Worm (Caenorhabditis elegans) whole organism, L3 larva: ENCODE data around the gene F15E6.3.

Source experiments
- aly-2 ChIP-seq: fragments of 150-350 bp; optimal IDR thresholded peaks from 2 replicates; lab custom pipeline; 2014; ENCODE audit warnings: missing biosample characterization, missing genetic modification characterization
- ama-1 ChIP-seq: fragments of 150-350 bp; optimal IDR thresholded peaks from 2 replicates; lab custom pipeline; 2018
- ceh-16 ChIP-seq: sonication (generic microtip); optimal IDR thresholded peaks from 2 replicates; lab custom pipeline; 2017; ENCODE audit warnings: missing biosample characterization, missing genetic modification characterization
- ceh-9 ChIP-seq: sonication (generic microtip); optimal IDR thresholded peaks from 2 replicates; lab custom pipeline; 2018; ENCODE audit warnings: missing biosample characterization, missing genetic modification characterization
- daf-12 ChIP-seq: fragments of 150-350 bp; optimal IDR thresholded peaks from 2 replicates; lab custom pipeline; 2014; ENCODE audit warnings: missing biosample characterization, missing genetic modification reagents, missing genetic modification characterization
- egl-5 ChIP-seq: fragments of 150-350 bp; optimal IDR thresholded peaks from 2 replicates; lab custom pipeline; 2017; ENCODE audit warnings: missing biosample characterization, missing genetic modification reagents, missing genetic modification characterization, inconsistent platforms
- elt-1 ChIP-seq: fragments of 150-350 bp; optimal IDR thresholded peaks from 2 replicates; lab custom pipeline; 2014; ENCODE audit warnings: missing biosample characterization, missing genetic modification characterization
- elt-2 ChIP-seq: sonication (generic microtip); optimal IDR thresholded peaks from 2 replicates; lab custom pipeline; 2016; ENCODE audit warnings: missing genetic modification reagents, mild to moderate bottlenecking, missing genetic modification characterization, missing compliant biosample characterization
- elt-3 ChIP-seq, 3 experiments: fragments of 150-350 bp in 1 of 3; sonication (generic microtip) in 2 of 3; optimal IDR thresholded peaks; 2 replicates in 2 of 3; 4 replicates in 1 of 3; lab custom pipeline; 2014 to 2017; ENCODE audit warnings: missing biosample characterization in 3 of 3, missing genetic modification characterization in 3 of 3
- eor-1 ChIP-seq, 2 experiments: fragments of 150-350 bp; optimal IDR thresholded peaks; 2 replicates each; lab custom pipeline; 2014 to 2018; ENCODE audit warnings: missing biosample characterization in 2 of 2, missing genetic modification characterization in 2 of 2
- fkh-2 ChIP-seq: fragments of 150-350 bp; optimal IDR thresholded peaks from 2 replicates; lab custom pipeline; 2014; ENCODE audit warnings: missing biosample characterization, missing genetic modification reagents, missing genetic modification characterization
- fos-1 ChIP-seq: fragments of 150-350 bp; optimal IDR thresholded peaks from 2 replicates; lab custom pipeline; 2014; ENCODE audit warnings: missing biosample characterization, missing genetic modification characterization
- hmg-11 ChIP-seq: sonication (generic microtip); optimal IDR thresholded peaks from 2 replicates; lab custom pipeline; 2016; ENCODE audit warnings: missing genetic modification characterization, missing compliant biosample characterization
- jun-1 ChIP-seq: fragments of 150-350 bp; optimal IDR thresholded peaks from 2 replicates; lab custom pipeline; 2014; ENCODE audit warnings: missing biosample characterization, missing genetic modification reagents, missing genetic modification characterization
- lin-15B ChIP-seq: fragments of 150-350 bp; optimal IDR thresholded peaks from 2 replicates; lab custom pipeline; 2014; ENCODE audit warnings: missing biosample characterization, missing genetic modification characterization
- mdl-1 ChIP-seq: fragments of 150-350 bp; optimal IDR thresholded peaks from 2 replicates; lab custom pipeline; 2014; ENCODE audit warnings: missing biosample characterization, missing genetic modification characterization
- mml-1 ChIP-seq: fragments of 150-350 bp; sonication (generic microtip); optimal IDR thresholded peaks from 3 replicates; lab custom pipeline; 2014; ENCODE audit warnings: missing biosample characterization, missing genetic modification characterization
- nfya-1 ChIP-seq: sonication (generic microtip); optimal IDR thresholded peaks from 2 replicates; lab custom pipeline; 2017; ENCODE audit warnings: missing genetic modification characterization, mild to moderate bottlenecking, missing compliant biosample characterization, antibody characterized with exemption, moderate library complexity; ENCODE audit not compliant: insufficient read depth
- nhr-11 ChIP-seq: fragments of 150-350 bp; optimal IDR thresholded peaks from 2 replicates; lab custom pipeline; 2014; ENCODE audit warnings: missing biosample characterization, missing genetic modification characterization
- nhr-23 ChIP-seq: fragments of 150-350 bp; optimal IDR thresholded peaks from 2 replicates; lab custom pipeline; 2014; ENCODE audit warnings: missing biosample characterization, missing genetic modification reagents, missing genetic modification characterization
- nhr-237 ChIP-seq: fragments of 150-350 bp; optimal IDR thresholded peaks from 2 replicates; lab custom pipeline; 2014; ENCODE audit warnings: missing biosample characterization, missing genetic modification characterization
- nhr-28 ChIP-seq: fragments of 150-350 bp; optimal IDR thresholded peaks from 2 replicates; lab custom pipeline; 2014; ENCODE audit warnings: missing biosample characterization, missing genetic modification characterization
- nhr-43 ChIP-seq: sonication (generic microtip); optimal IDR thresholded peaks from 2 replicates; lab custom pipeline; 2016; ENCODE audit warnings: mild to moderate bottlenecking, missing genetic modification characterization, missing compliant biosample characterization; ENCODE audit not compliant: poor library complexity, severe bottlenecking
- nhr-76 ChIP-seq: fragments of 150-350 bp; sonication (generic microtip); optimal IDR thresholded peaks from 5 replicates; lab custom pipeline; 2014; ENCODE audit warnings: missing biosample characterization, missing genetic modification characterization
- nhr-77 ChIP-seq: fragments of 150-350 bp; optimal IDR thresholded peaks from 2 replicates; lab custom pipeline; 2014; ENCODE audit warnings: missing biosample characterization, missing genetic modification characterization
- pha-4 ChIP-seq: fragments of 150-350 bp; optimal IDR thresholded peaks from 2 replicates; lab custom pipeline; 2014; ENCODE audit warnings: missing biosample characterization, missing genetic modification reagents, missing genetic modification characterization
- pqm-1 ChIP-seq: fragments of 150-350 bp; optimal IDR thresholded peaks from 2 replicates; lab custom pipeline; 2017; ENCODE audit warnings: missing biosample characterization, missing genetic modification characterization, inconsistent platforms
- sea-2 ChIP-seq: fragments of 150-350 bp; sonication (generic microtip); optimal IDR thresholded peaks from 4 replicates; lab custom pipeline; 2014; ENCODE audit warnings: missing biosample characterization, missing genetic modification reagents, missing genetic modification characterization
- skn-1 ChIP-seq: fragments of 150-350 bp; optimal IDR thresholded peaks from 2 replicates; lab custom pipeline; 2014; ENCODE audit warnings: missing biosample characterization, missing genetic modification characterization
- tbx-2 ChIP-seq: sonication (generic microtip); optimal IDR thresholded peaks from 2 replicates; lab custom pipeline; 2016; ENCODE audit warnings: mild to moderate bottlenecking, missing genetic modification characterization, missing compliant biosample characterization
- unc-39 ChIP-seq: sonication (generic microtip); optimal IDR thresholded peaks from 4 replicates; lab custom pipeline; 2017; ENCODE audit warnings: missing biosample characterization, missing genetic modification characterization
- zag-1 ChIP-seq: fragments of 150-350 bp; optimal IDR thresholded peaks from 2 replicates; lab custom pipeline; 2014; ENCODE audit warnings: missing biosample characterization, missing genetic modification characterization

F15E6.3 gene

DNA sequence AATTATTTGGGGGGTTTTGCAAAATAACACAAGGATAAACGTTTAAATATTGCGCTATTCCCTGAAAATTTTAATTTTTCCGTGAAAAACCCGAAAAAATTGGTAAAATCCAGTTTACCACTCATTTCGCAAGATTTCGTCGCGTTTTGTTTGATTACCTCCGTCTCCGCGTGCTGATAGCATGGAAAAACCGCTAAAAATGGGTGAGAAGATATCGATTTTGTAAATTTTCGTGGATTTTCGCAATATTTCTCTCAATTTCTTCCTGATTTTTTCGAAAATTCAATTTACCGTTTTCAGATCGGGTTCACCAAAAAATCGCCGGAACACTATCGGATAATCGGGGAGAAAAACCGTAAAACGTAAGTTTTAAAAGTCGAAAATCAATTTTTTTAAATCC is 46.9 kb upstream of the F15E6.3 start, which contains the start of gene ama-1:
Gene ama-1, plus strand, starts transcription at position 301 of the 400 bp plus-strand sequence.
- no peak for TF ChIP-seq elt-1 (tag; lab: Kevin White, UChicago)
- no peak for TF ChIP-seq egl-5
- TF ChIP-seq nfya-1 (tag; lab: Kevin White, UChicago) = no peak
- no peak for TF ChIP-seq nhr-23
- no peak for TF ChIP-seq skn-1
- no peak for TF ChIP-seq mml-1
- no peak for TF ChIP-seq aly-2 (tag; lab: Kevin White, UChicago)
- TF ChIP-seq ama-1 = no peak
- TF ChIP-seq tbx-2 = no peak
- TF ChIP-seq fkh-2 (tag; lab: Kevin White, UChicago) = no peak
- no peak for TF ChIP-seq sea-2
- TF ChIP-seq, all 47 proteins: peak for 0

DNA sequence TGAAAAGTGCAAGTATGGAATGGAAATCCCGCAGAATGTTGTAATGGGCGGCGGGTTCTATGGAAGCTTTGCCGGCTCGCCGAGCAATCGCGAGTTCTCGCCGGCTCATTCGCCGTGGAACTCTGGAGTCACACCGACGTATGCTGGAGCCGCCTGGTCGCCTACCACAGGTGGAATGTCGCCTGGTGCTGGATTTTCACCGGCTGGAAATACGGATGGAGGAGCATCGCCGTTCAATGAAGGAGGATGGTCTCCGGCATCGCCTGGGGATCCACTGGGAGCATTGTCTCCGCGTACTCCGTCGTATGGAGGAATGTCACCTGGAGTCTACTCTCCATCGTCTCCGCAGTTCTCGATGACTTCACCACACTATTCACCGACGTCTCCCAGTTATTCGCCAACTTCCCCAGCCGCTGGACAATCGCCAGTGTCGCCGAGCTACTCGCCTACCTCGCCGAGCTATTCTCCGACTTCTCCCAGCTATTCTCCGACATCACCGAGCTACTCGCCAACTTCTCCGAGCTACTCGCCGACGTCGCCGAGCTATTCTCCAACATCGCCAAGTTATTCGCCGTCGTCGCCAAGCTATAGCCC is 39.6 kb upstream of the F15E6.3 start:
- TF ChIP-seq nhr-76 (tag; lab: Kevin White, UChicago) (no peak), egl-5 (no peak), eor-1 (tag; optimal IDR thresholded peaks at IDR 0.05; lab: Kevin White, UChicago) (no peak), nhr-43 (tag; lab: Kevin White, UChicago) (no peak), nhr-237 (tag; lab: Kevin White, UChicago) (no peak), ama-1 (no peak)

DNA sequence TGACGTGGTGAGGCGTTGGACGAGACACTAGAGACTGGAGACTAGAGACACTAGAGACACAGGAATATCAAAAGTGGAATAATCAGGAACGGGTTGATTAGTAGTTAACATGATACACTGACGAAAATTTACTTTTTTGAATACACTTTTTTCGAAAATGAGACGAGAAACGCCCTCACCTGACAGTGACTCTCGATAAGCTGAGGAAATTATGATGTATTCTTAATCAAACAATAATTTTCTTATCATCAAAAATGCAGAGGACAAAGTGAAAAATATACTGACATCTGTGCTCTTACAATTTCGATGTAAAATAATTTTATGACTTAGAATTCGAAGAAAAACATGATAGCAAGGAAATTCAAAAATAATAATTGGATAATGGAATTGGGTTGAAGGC is 35.3 kb upstream of the F15E6.3 start:
- TF ChIP-seq pqm-1 (peak; percentile 12), elt-2 (peak; percentile 82), jun-1 (tag; lab: Kevin White, UChicago) (peak; percentile 3), egl-5 (no peak)

- no peak for TF ChIP-seq nhr-28 (tag; lab: Kevin White, UChicago)
- TF ChIP-seq unc-39 (tag; lab: Kevin White, UChicago) = no peak
- TF ChIP-seq aly-2 (tag; lab: Kevin White, UChicago) = no peak
- no peak for TF ChIP-seq elt-3 (tag; optimal IDR thresholded peaks at IDR 0.05; lab: Kevin White, UChicago)
- no peak for TF ChIP-seq nfya-1 (tag; lab: Kevin White, UChicago)
- no peak for TF ChIP-seq nhr-77 (tag; lab: Kevin White, UChicago)
- TF ChIP-seq egl-5 = no peak
- TF ChIP-seq, all 47 proteins: peak for 0
Measured at ce11 chrIV:4262993-4263392, 31.7 kb upstream of the F15E6.3 start, which contains the start of gene col-33. col-33 (plus strand) TSS chrIV:4263293.

ce11 chrIV:4264649-4265048 is 30.0 kb upstream of the F15E6.3 start:
- TF ChIP-seq aly-2 (tag; lab: Kevin White, UChicago) (no peak), fkh-2 (tag; lab: Kevin White, UChicago) (no peak), ceh-9 (no peak), mdl-1 (tag; lab: Kevin White, UChicago) (no peak), fos-1 (tag; lab: Kevin White, UChicago) (no peak), elt-3 (tag; optimal IDR thresholded peaks at IDR 0.05; lab: Kevin White, UChicago) (no peak), pha-4 (tag; lab: Kevin White, UChicago) (no peak), nhr-11 (no peak), mml-1 (no peak), hmg-11 (tag; lab: Kevin White, UChicago) (no peak), eor-1 (tag; optimal IDR thresholded peaks at IDR 0.05; lab: Kevin White, UChicago) (no peak), ama-1 (no peak), lin-15B (tag; lab: Kevin White, UChicago) (no peak), nhr-77 (tag; lab: Kevin White, UChicago) (no peak), daf-12 (tag; lab: Kevin White, UChicago) (no peak), nhr-28 (tag; lab: Kevin White, UChicago) (no peak)
- TF ChIP-seq, all 47 proteins: peak for 0

- TF ChIP-seq fos-1 (tag; lab: Kevin White, UChicago) = no peak
- TF ChIP-seq ceh-16 (tag; lab: Kevin White, UChicago) = no peak
- no peak for TF ChIP-seq zag-1 (tag; lab: Kevin White, UChicago)
- TF ChIP-seq nhr-76 (tag; lab: Kevin White, UChicago) = no peak
Measured at ce11 chrIV:4265224-4265623, 29.5 kb upstream of the F15E6.3 start, which contains the start of gene F36A4.5. F36A4.5 (plus strand) TSS chrIV:4265524.
